Fruit fly (Drosophila melanogaster): ENCODE measurements around the gene Amt.

Amt gene

dm6 chr3R:15242186-15243045 lies 6.5 kb downstream of the Amt start, which contains the start of the genes tefu and Hsc70-4 (continued):
- TF ChIP-seq toy (GFP tag; IDR thresholded peaks at IDR 0.05): no peak
- no peak for TF ChIP-seq nau (GFP tag; optimal IDR thresholded peaks at IDR 0.05)
- TF ChIP-seq ro (GFP tag; IDR thresholded peaks at IDR 0.05): peak; percentile 66; the same call in 1 of the 2 replicates
- TF ChIP-seq bigmax (GFP tag; optimal IDR thresholded peaks at IDR 0.05): no peak
- peak; percentile 94 for TF ChIP-seq Med (GFP tag)
- TF ChIP-seq pum (GFP tag; optimal IDR thresholded peaks at IDR 0.05): peak; percentile 69
- peak; percentile 85 for TF ChIP-seq CG11093 (GFP tag; IDR thresholded peaks at IDR 0.05)
- no peak for TF ChIP-seq sens-2 (GFP tag; IDR thresholded peaks at IDR 0.05)
- TF ChIP-seq da (GFP tag; optimal IDR thresholded peaks at IDR 0.05): no peak
- peak; percentile 38 for TF ChIP-seq caup (GFP tag; optimal IDR thresholded peaks at IDR 0.05; ENCODE audit: severe bottlenecking)
- TF ChIP-seq CG31224 (GFP tag; IDR thresholded peaks at IDR 0.05): peak; percentile 53; the same call in 1 of the 2 replicates
- peak; percentile 67 for TF ChIP-seq CG18764 (GFP tag; optimal IDR thresholded peaks at IDR 0.05)
- TF ChIP-seq hth (optimal IDR thresholded peaks at IDR 0.05): no peak
- TF ChIP-seq tna (GFP tag; IDR thresholded peaks at IDR 0.05; ENCODE audit: partially characterized antibody): peak; percentile 31; the same call in 1 of the 2 replicates
- TF ChIP-seq CG5245 (GFP tag; optimal IDR thresholded peaks at IDR 0.05): peak; percentile 46
- peak in 1 of 2 experiments; percentile 70 for TF ChIP-seq Hr51 (GFP tag; optimal IDR thresholded peaks at IDR 0.05)
- TF ChIP-seq h (optimal IDR thresholded peaks at IDR 0.05): no peak
- TF ChIP-seq schlank (tag; optimal IDR thresholded peaks at IDR 0.05): peak; percentile 28
- TF ChIP-seq dpn (GFP tag; optimal IDR thresholded peaks at IDR 0.05): peak; percentile 79 to 83
- peak; percentile 63; the same call in 1 of the 4 replicates for TF ChIP-seq chinmo (GFP tag; IDR thresholded peaks at IDR 0.05; ENCODE audit: partially characterized antibody)
- TF ChIP-seq CG9437 (GFP tag; optimal IDR thresholded peaks at IDR 0.05): peak; percentile 51
- peak; percentile 58 for TF ChIP-seq CG17328 (GFP tag; IDR thresholded peaks at IDR 0.05)
- no peak for TF ChIP-seq lov (optimal IDR thresholded peaks at IDR 0.05)
- no peak; the same call in 2 of the 3 replicates for TF ChIP-seq lov (GFP tag; IDR thresholded peaks at IDR 0.05)
- peak; percentile 82 for TF ChIP-seq CG6689 (GFP tag; IDR thresholded peaks at IDR 0.05)
- peak; percentile 83 for TF ChIP-seq pfk (GFP tag; optimal IDR thresholded peaks at IDR 0.05)
- TF ChIP-seq mld (GFP tag; IDR thresholded peaks at IDR 0.05; ENCODE audit: partially characterized antibody): no peak
- TF ChIP-seq CG8478 (optimal IDR thresholded peaks at IDR 0.05): no peak
- no peak for TF ChIP-seq CG2678 (tag; optimal IDR thresholded peaks at IDR 0.05)
- TF ChIP-seq ham (GFP tag; IDR thresholded peaks at IDR 0.05): peak; percentile 52; the same call in 1 of the 2 replicates
- TF ChIP-seq Pdp1 (GFP tag; optimal IDR thresholded peaks at IDR 0.05): peak; percentile 85 to 90
- TF ChIP-seq CG15479 (GFP tag; optimal IDR thresholded peaks at IDR 0.05): no peak
- TF ChIP-seq ara (GFP tag; IDR thresholded peaks at IDR 0.05): peak; percentile 70
- no peak for TF ChIP-seq emc (GFP tag; optimal IDR thresholded peaks at IDR 0.05)
- peak; percentile 84 for TF ChIP-seq CG2120 (GFP tag; optimal IDR thresholded peaks at IDR 0.05)
- TF ChIP-seq CG16815 (GFP tag; optimal IDR thresholded peaks at IDR 0.05): peak; percentile 81
- no peak for TF ChIP-seq pb (GFP tag; optimal IDR thresholded peaks at IDR 0.05)
- TF ChIP-seq CG6765 (GFP tag; optimal IDR thresholded peaks at IDR 0.05): no peak
- peak; percentile 51; the same call in 1 of the 2 replicates for TF ChIP-seq amos (GFP tag; IDR thresholded peaks at IDR 0.05; ENCODE audit: partially characterized antibody)
- TF ChIP-seq tio (GFP tag; optimal IDR thresholded peaks at IDR 0.05): no peak
- TF ChIP-seq Dll (GFP tag; IDR thresholded peaks at IDR 0.05; ENCODE audit: partially characterized antibody): no peak
- peak; percentile 89 for TF ChIP-seq CG17186 (GFP tag; optimal IDR thresholded peaks at IDR 0.05)
- TF ChIP-seq rib (GFP tag; IDR thresholded peaks at IDR 0.05): peak; percentile 81; the same call in 1 of the 2 replicates
- peak; percentile 44 for TF ChIP-seq CG3281 (GFP tag; optimal IDR thresholded peaks at IDR 0.05)
- TF ChIP-seq maf-S (GFP tag; optimal IDR thresholded peaks at IDR 0.05): peak; percentile 76
- TF ChIP-seq onecut (GFP tag; IDR thresholded peaks at IDR 0.05): peak; percentile 85
- TF ChIP-seq HLHmδ (GFP tag; optimal IDR thresholded peaks at IDR 0.05): no peak
- TF ChIP-seq croc (GFP tag; conservative IDR thresholded peaks at IDR 0.05): peak; percentile 49; the same call in 2 of the 3 replicates
- no peak for TF ChIP-seq hbn (GFP tag; IDR thresholded peaks at IDR 0.05; ENCODE audit: partially characterized antibody)

Data from whole organism, embryonic.